Worm (Caenorhabditis elegans) whole organism, young adult: ENCODE results near the gene mrps-10.

Experiments
- C17E4.6 ChIP-seq: fragments of 200-800 bp; sonication (Bioruptor generic); IDR thresholded peaks from 2 replicates; pipeline ENCODE4 v1.3.6; 2022; ENCODE audit warnings: missing genetic modification reagents, missing genetic modification characterization, missing compliant biosample characterization
- F23B12.7 ChIP-seq: sonication (generic microtip); optimal IDR thresholded peaks from 2 replicates; lab custom pipeline; 2017; ENCODE audit warnings: missing genetic modification characterization, mild to moderate bottlenecking, missing compliant biosample characterization, antibody characterized with exemption, moderate library complexity; ENCODE audit not compliant: insufficient read depth
- F52B5.7 ChIP-seq: sonication (generic microtip); optimal IDR thresholded peaks from 2 replicates; lab custom pipeline; 2016; ENCODE audit warnings: mild to moderate bottlenecking, missing genetic modification characterization, missing compliant biosample characterization
- K11D2.4 ChIP-seq: fragments of 200-800 bp; sonication (Bioruptor generic); IDR thresholded peaks from 2 replicates; pipeline ENCODE4 v1.3.6; 2022; ENCODE audit warnings: missing genetic modification reagents, missing genetic modification characterization, missing compliant biosample characterization
- T07F8.4 ChIP-seq: sonication (generic microtip); optimal IDR thresholded peaks from 2 replicates; lab custom pipeline; 2016; ENCODE audit warnings: mild to moderate bottlenecking, missing genetic modification characterization, moderate library complexity, missing compliant biosample characterization
- Y95B8A.8 ChIP-seq: fragments of 200-800 bp; sonication (Bioruptor generic); IDR thresholded peaks from 2 replicates; pipeline ENCODE4 v1.3.6; 2022; ENCODE audit warnings: missing genetic modification reagents, missing genetic modification characterization, missing compliant biosample characterization
- ZK185.1 ChIP-seq: sonication (generic microtip); optimal IDR thresholded peaks from 2 replicates; lab custom pipeline; 2016; ENCODE audit warnings: mild to moderate bottlenecking, missing genetic modification characterization, missing compliant biosample characterization; ENCODE audit not compliant: poor library complexity, severe bottlenecking
- ama-1 ChIP-seq, 3 experiments: fragments of 150-350 bp in 1 of 3; sonication (generic microtip) in 2 of 3; optimal IDR thresholded peaks; 2 replicates each; lab custom pipeline; 2014 to 2018; ENCODE audit warnings: missing biosample characterization in 2 of 3, missing genetic modification characterization in 2 of 3, missing genetic modification reagents in 2 of 3
- aptf-2 ChIP-seq: fragments of 200-800 bp; sonication (Bioruptor generic); conservative IDR thresholded peaks from 2 replicates; pipeline ENCODE4 v1.3.6; 2022; ENCODE audit warnings: missing genetic modification reagents, missing genetic modification characterization, missing compliant biosample characterization
- aptf-3 ChIP-seq: fragments of 200-800 bp; sonication (Bioruptor generic); IDR thresholded peaks from 2 replicates; pipeline ENCODE4 v1.3.6; 2022; ENCODE audit warnings: missing genetic modification characterization, missing compliant biosample characterization
- athp-1 ChIP-seq: sonication (generic microtip); optimal IDR thresholded peaks from 2 replicates; lab custom pipeline; 2017; ENCODE audit warnings: mild to moderate bottlenecking, missing genetic modification characterization, missing compliant biosample characterization
- attf-5 ChIP-seq: fragments of 200-800 bp; sonication (Bioruptor generic); optimal IDR thresholded peaks from 2 replicates; lab custom pipeline; 2018; ENCODE audit warnings: mild to moderate bottlenecking, missing genetic modification characterization, missing compliant biosample characterization
- bed-1 ChIP-seq: fragments of 200-800 bp; sonication (Bioruptor generic); IDR thresholded peaks from 2 replicates; pipeline ENCODE4 v1.3.6; 2022; ENCODE audit warnings: missing genetic modification reagents, missing genetic modification characterization, missing compliant biosample characterization
- cebp-1 ChIP-seq, 2 experiments: fragments of 200-800 bp in 1 of 2; sonication (Bioruptor generic) in 1 of 2; sonication (generic microtip) in 1 of 2; IDR thresholded peaks in 1 of 2; optimal IDR thresholded peaks in 1 of 2; 2 replicates each; pipeline versions ENCODE4 v1.3.6 to Lab custom; 2017 to 2022; ENCODE audit warnings: missing compliant biosample characterization in 2 of 2, missing genetic modification characterization in 2 of 2, mild to moderate bottlenecking in 1 of 2, missing genetic modification reagents in 1 of 2, moderate library complexity in 1 of 2
- cebp-2 ChIP-seq: fragments of 200-800 bp; sonication (Bioruptor generic); IDR thresholded peaks from 2 replicates; pipeline ENCODE4 v1.3.6; 2022; ENCODE audit warnings: missing genetic modification characterization, missing compliant biosample characterization
- ceh-100 ChIP-seq: fragments of 200-800 bp; sonication (Bioruptor generic); IDR thresholded peaks from 2 replicates; pipeline ENCODE4 v1.3.6; 2022; ENCODE audit warnings: missing genetic modification reagents, missing genetic modification characterization, missing compliant biosample characterization
- ceh-27 ChIP-seq: fragments of 200-800 bp; sonication (Bioruptor generic); optimal IDR thresholded peaks from 2 replicates; lab custom pipeline; 2018; ENCODE audit warnings: mild to moderate bottlenecking, missing genetic modification characterization, moderate library complexity, missing compliant biosample characterization
- ceh-40 ChIP-seq: fragments of 200-800 bp; sonication (Bioruptor generic); IDR thresholded peaks from 2 replicates; pipeline ENCODE4 v1.3.6; 2022; ENCODE audit warnings: missing genetic modification characterization, missing compliant biosample characterization
- ceh-79 ChIP-seq: sonication (generic microtip); optimal IDR thresholded peaks from 2 replicates; lab custom pipeline; 2017; ENCODE audit warnings: mild to moderate bottlenecking, missing genetic modification characterization, missing compliant biosample characterization
- die-1 ChIP-seq: sonication (generic microtip); optimal IDR thresholded peaks from 2 replicates; lab custom pipeline; 2016; ENCODE audit warnings: missing genotype, mild to moderate bottlenecking, missing genetic modification characterization, missing compliant biosample characterization
- dpl-1 ChIP-seq: fragments of 150-350 bp; optimal IDR thresholded peaks from 2 replicates; lab custom pipeline; 2014; ENCODE audit warnings: missing biosample characterization, missing genetic modification reagents, missing genetic modification characterization
- egl-18 ChIP-seq: fragments of 200-800 bp; sonication (Bioruptor generic); IDR thresholded peaks from 2 replicates; pipeline ENCODE4 v1.3.6; 2022; ENCODE audit warnings: missing genetic modification reagents, missing genetic modification characterization, missing compliant biosample characterization
- egl-44 ChIP-seq: fragments of 200-800 bp; sonication (Bioruptor generic); IDR thresholded peaks from 2 replicates; pipeline ENCODE4 v1.3.6; 2022; ENCODE audit warnings: missing genetic modification reagents, missing genetic modification characterization, missing compliant biosample characterization
- egrh-3 ChIP-seq: fragments of 200-800 bp; sonication (Bioruptor generic); IDR thresholded peaks from 2 replicates; pipeline ENCODE4 v1.3.6; 2022; ENCODE audit warnings: missing genetic modification reagents, missing genetic modification characterization, missing compliant biosample characterization
- hlh-26 ChIP-seq: fragments of 200-800 bp; sonication (Bioruptor generic); conservative IDR thresholded peaks from 2 replicates; pipeline ENCODE4 v1.3.6; 2022; ENCODE audit warnings: missing genetic modification reagents, missing genetic modification characterization, missing compliant biosample characterization
- hmg-1.2 ChIP-seq: fragments of 200-800 bp; sonication (Bioruptor generic); IDR thresholded peaks from 2 replicates; pipeline ENCODE4 v1.3.6; 2022; ENCODE audit warnings: missing genetic modification reagents, missing genetic modification characterization, missing compliant biosample characterization
- lag-1 ChIP-seq: fragments of 200-800 bp; sonication (Bioruptor generic); IDR thresholded peaks from 2 replicates; pipeline ENCODE4 v1.3.6; 2022; ENCODE audit warnings: missing genetic modification reagents, missing genetic modification characterization, missing compliant biosample characterization
- lin-54 ChIP-seq: fragments of 200-800 bp; sonication (Bioruptor generic); optimal IDR thresholded peaks from 2 replicates; lab custom pipeline; 2018; ENCODE audit warnings: mild to moderate bottlenecking, missing genetic modification characterization, missing compliant biosample characterization
- madf-10 ChIP-seq: sonication (generic microtip); optimal IDR thresholded peaks from 2 replicates; lab custom pipeline; 2016; ENCODE audit warnings: mild to moderate bottlenecking, missing genetic modification characterization, missing compliant biosample characterization
- madf-6 ChIP-seq: fragments of 200-800 bp; sonication (Bioruptor generic); IDR thresholded peaks from 2 replicates; pipeline ENCODE4 v1.3.6; 2022; ENCODE audit warnings: missing genetic modification reagents, missing genetic modification characterization, missing compliant biosample characterization
- madf-8 ChIP-seq: fragments of 200-800 bp; sonication (Bioruptor generic); conservative IDR thresholded peaks from 2 replicates; pipeline ENCODE4 v1.3.6; 2022; ENCODE audit warnings: missing genetic modification reagents, missing genetic modification characterization, missing compliant biosample characterization
- mcd-1 ChIP-seq: fragments of 200-800 bp; sonication (Bioruptor generic); IDR thresholded peaks from 2 replicates; pipeline ENCODE4 v1.3.6; 2022; ENCODE audit warnings: missing genetic modification reagents, missing genetic modification characterization, missing compliant biosample characterization
- mel-28 ChIP-seq: sonication (generic microtip); optimal IDR thresholded peaks from 2 replicates; lab custom pipeline; 2016; ENCODE audit warnings: borderline replicate concordance, mild to moderate bottlenecking, missing genetic modification characterization, missing compliant biosample characterization
- mxl-1 ChIP-seq: sonication (generic microtip); optimal IDR thresholded peaks from 2 replicates; lab custom pipeline; 2016; ENCODE audit warnings: missing genetic modification characterization, missing compliant biosample characterization
- nhr-179 ChIP-seq: sonication (generic microtip); optimal IDR thresholded peaks from 2 replicates; lab custom pipeline; 2016; ENCODE audit warnings: mild to moderate bottlenecking, missing genetic modification characterization, missing compliant biosample characterization
- nhr-80 ChIP-seq: sonication (generic microtip); optimal IDR thresholded peaks from 2 replicates; lab custom pipeline; 2016; ENCODE audit warnings: missing genetic modification characterization, missing compliant biosample characterization
- pha-4 ChIP-seq: fragments of 150-350 bp; sonication (generic microtip); optimal IDR thresholded peaks from 2 replicates; lab custom pipeline; 2014; ENCODE audit warnings: missing biosample characterization, missing genetic modification reagents, missing genetic modification characterization
- rec-8 ChIP-seq, 2 experiments: sonication (generic microtip); optimal IDR thresholded peaks; 2 replicates each; lab custom pipeline; 2016; ENCODE audit warnings: mild to moderate bottlenecking in 2 of 2, missing genetic modification characterization in 2 of 2, missing genetic modification reagents in 2 of 2, missing genotype in 2 of 2, missing biosample characterization in 1 of 2, missing compliant biosample characterization in 1 of 2, moderate library complexity in 1 of 2
- repo-1 ChIP-seq: sonication (generic microtip); optimal IDR thresholded peaks from 2 replicates; lab custom pipeline; 2017; ENCODE audit warnings: mild to moderate bottlenecking, missing genetic modification characterization, missing compliant biosample characterization
- snpc-3.4 ChIP-seq: sonication (generic microtip); optimal IDR thresholded peaks from 2 replicates; lab custom pipeline; 2017; ENCODE audit warnings: missing genetic modification characterization, mild to moderate bottlenecking, missing compliant biosample characterization, antibody characterized with exemption, moderate library complexity, missing genotype, missing genetic modification reagents
- tbp1 ChIP-seq: fragments of 200-800 bp; sonication (Bioruptor generic); optimal IDR thresholded peaks from 2 replicates; lab custom pipeline; 2018; ENCODE audit warnings: mild to moderate bottlenecking, missing genetic modification characterization, missing compliant biosample characterization
- tlf-1 ChIP-seq: fragments of 200-800 bp; sonication (Bioruptor generic); optimal IDR thresholded peaks from 2 replicates; lab custom pipeline; 2018; ENCODE audit warnings: mild to moderate bottlenecking, missing genetic modification characterization, missing compliant biosample characterization
- xnd-1 ChIP-seq: sonication (generic microtip); optimal IDR thresholded peaks from 2 replicates; lab custom pipeline; 2016; ENCODE audit warnings: missing genotype, missing genetic modification reagents, missing genetic modification characterization, missing compliant biosample characterization
- zfh-2 ChIP-seq: fragments of 200-800 bp; sonication (Bioruptor generic); conservative IDR thresholded peaks from 2 replicates; pipeline ENCODE4 v1.3.6; 2022; ENCODE audit warnings: missing genetic modification reagents, missing genetic modification characterization, missing compliant biosample characterization
- ztf-25 ChIP-seq: fragments of 200-800 bp; sonication (Bioruptor generic); IDR thresholded peaks from 2 replicates; pipeline ENCODE4 v1.3.6; 2022; ENCODE audit warnings: missing genetic modification reagents, missing genetic modification characterization, missing compliant biosample characterization
- ztf-28 ChIP-seq: fragments of 200-800 bp; sonication (Bioruptor generic); IDR thresholded peaks from 2 replicates; pipeline ENCODE4 v1.3.6; 2022; ENCODE audit warnings: missing genetic modification reagents, missing genetic modification characterization, missing compliant biosample characterization
- ztf-6 ChIP-seq: fragments of 200-800 bp; sonication (Bioruptor generic); IDR thresholded peaks from 2 replicates; pipeline ENCODE4 v1.3.6; 2022; ENCODE audit warnings: missing genetic modification reagents, missing genetic modification characterization, missing compliant biosample characterization

Gene mrps-10

ce11 chrIII:12906611-12907037 lies 19.7 kb upstream of the mrps-10 start (continued):
- TF ChIP-seq madf-8, result 0 out of 2 replicates have a peak, but pooled peaks have one; percentile 11
- peak; percentile 51; the same call in 1 of the 2 replicates for TF ChIP-seq mcd-1
- no peak for TF ChIP-seq C17E4.6 (GFP tag; lab: Robert Waterston, UW)
- peak; percentile 25 for TF ChIP-seq hmg-1.2 (GFP tag; lab: Robert Waterston, UW)
- TF ChIP-seq cebp-2 (GFP tag; lab: Robert Waterston, UW), result peak; percentile 86; the same call in 1 of the 2 replicates
- peak; percentile 74 for TF ChIP-seq ceh-79
- no peak for TF ChIP-seq bed-1 (GFP tag; lab: Robert Waterston, UW)
- TF ChIP-seq dpl-1 (GFP tag; lab: Kevin White, UChicago), result no peak
- no peak for TF ChIP-seq aptf-3
- peak; percentile 68 for TF ChIP-seq F52B5.7
- no peak for TF ChIP-seq ztf-25 (GFP tag; lab: Robert Waterston, UW)
- TF ChIP-seq die-1 (tag; lab: Kevin White, UChicago), result peak; percentile 38
- peak; percentile 46 for TF ChIP-seq lin-54 (GFP tag; lab: Kevin White, UChicago)
- TF ChIP-seq athp-1 (tag; lab: Kevin White, UChicago), result peak; percentile 69
- peak; percentile 19 for TF ChIP-seq madf-10 (tag; lab: Kevin White, UChicago)
- TF ChIP-seq rec-8 (tag; optimal IDR thresholded peaks at IDR 0.05; lab: Kevin White, UChicago), result no peak
- TF ChIP-seq nhr-80 (tag; lab: Kevin White, UChicago), result no peak
- no peak for TF ChIP-seq ztf-6 (GFP tag; lab: Robert Waterston, UW)
- TF ChIP-seq pha-4 (tag; lab: Kevin White, UChicago), result no peak
- no peak for TF ChIP-seq nhr-179
- peak; percentile 79 for TF ChIP-seq Y95B8A.8 (GFP tag; lab: Robert Waterston, UW)
- no peak for TF ChIP-seq ceh-40
- TF ChIP-seq attf-5 (GFP tag; lab: Kevin White, UChicago), result peak; percentile 7
- no peak for TF ChIP-seq ztf-28 (GFP tag; lab: Robert Waterston, UW)
- TF ChIP-seq snpc-3.4 (tag; lab: Kevin White, UChicago), result no peak
- peak; percentile 66 for TF ChIP-seq madf-6 (GFP tag; lab: Robert Waterston, UW)
- TF ChIP-seq ceh-100 (GFP tag; lab: Robert Waterston, UW), result no peak
- TF ChIP-seq T07F8.4 (tag; lab: Kevin White, UChicago), result no peak
- no peak for TF ChIP-seq ceh-27 (GFP tag; lab: Kevin White, UChicago)
- no peak for TF ChIP-seq ZK185.1
- TF ChIP-seq zfh-2 (GFP tag; lab: Robert Waterston, UW), result no peak
- TF ChIP-seq cebp-1 (GFP tag; IDR thresholded peaks at IDR 0.05; lab: Robert Waterston, UW), result no peak
- peak; percentile 51 for TF ChIP-seq cebp-1 (tag; optimal IDR thresholded peaks at IDR 0.05; lab: Kevin White, UChicago)
- TF ChIP-seq mxl-1 (tag; lab: Kevin White, UChicago), result no peak
- TF ChIP-seq lag-1 (GFP tag; lab: Robert Waterston, UW), result no peak
- TF ChIP-seq hlh-26 (GFP tag; lab: Robert Waterston, UW), result no peak
- TF ChIP-seq tbp1, result no peak
- TF ChIP-seq ama-1 (optimal IDR thresholded peaks at IDR 0.05; lab: Kevin White, UChicago), result peak; percentile 69
- peak; percentile 1 to 59 for TF ChIP-seq ama-1 (GFP tag; optimal IDR thresholded peaks at IDR 0.05; lab: Kevin White, UChicago)
- TF ChIP-seq xnd-1 (tag; lab: Kevin White, UChicago), result peak; percentile 12
- no peak for TF ChIP-seq K11D2.4 (GFP tag; lab: Robert Waterston, UW)
- no peak for TF ChIP-seq egl-44
- TF ChIP-seq repo-1, result peak; percentile 75
- no peak for TF ChIP-seq aptf-2
- TF ChIP-seq tlf-1, result peak; percentile 78
- TF ChIP-seq egrh-3 (GFP tag; lab: Robert Waterston, UW), result no peak
- no peak for TF ChIP-seq mel-28 (tag; lab: Kevin White, UChicago)
- TF ChIP-seq F23B12.7 (tag; lab: Kevin White, UChicago), result no peak
- TF ChIP-seq egl-18 (GFP tag; lab: Robert Waterston, UW), result 0 out of 2 replicates have a peak, but pooled peaks have one; percentile 51
